Worm (Caenorhabditis elegans) whole organism, midembryonic: ENCODE data around the gene frpr-7.

Source experiments
- flt-1 ChIP-seq: fragments of 200-800 bp; sonication (Bioruptor generic); IDR thresholded peaks from 2 replicates; pipeline ENCODE4 v1.3.6; 2022; ENCODE audit warnings: missing genetic modification characterization, missing compliant biosample characterization
- ref-1 ChIP-seq: fragments of 200-800 bp; sonication (Bioruptor generic); conservative IDR thresholded peaks from 2 replicates; pipeline ENCODE4 v1.3.6; 2022; ENCODE audit warnings: missing genetic modification reagents, missing genetic modification characterization, missing compliant biosample characterization
- tab-1 ChIP-seq: fragments of 200-800 bp; sonication (Bioruptor generic); IDR thresholded peaks from 2 replicates; pipeline ENCODE4 v1.3.6; 2022; ENCODE audit warnings: missing genetic modification characterization, missing compliant biosample characterization

ce11 chrX:17521425-17521824 is 58.3 kb downstream of the frpr-7 start:
- TF ChIP-seq ref-1 (GFP tag; lab: Robert Waterston, UW) (no peak), flt-1 (GFP tag; lab: Robert Waterston, UW) (no peak), tab-1 (no peak)
